Fruit fly (Drosophila melanogaster): Measurements from ENCODE around the gene CG43355.

dm6 chr2L:11535845-11536244, 51.3 kb downstream of the CG43355 start, which contains the start of gene CG43438:
- TF ChIP-seq ttk (optimal IDR thresholded peaks at IDR 0.05), result no peak
- TF ChIP-seq insv (optimal IDR thresholded peaks at IDR 0.05), result no peak
- TF ChIP-seq psq (optimal IDR thresholded peaks at IDR 0.05), result no peak
- TF ChIP-seq h (optimal IDR thresholded peaks at IDR 0.05), result no peak
